Worm (Caenorhabditis elegans) whole organism, L1 larva: ENCODE data around the gene K10C8.4.

ENCODE experiments used
- ceh-82 ChIP-seq, 3 experiments: fragments of 150-350 bp in 1 of 3; sonication (generic microtip) in 2 of 3; optimal IDR thresholded peaks; 2 replicates each; lab custom pipeline; 2014 to 2017; ENCODE audit warnings: missing biosample characterization in 3 of 3, missing genetic modification characterization in 3 of 3
- lin-15B ChIP-seq: fragments of 150-350 bp; sonication (generic microtip); optimal IDR thresholded peaks from 3 replicates; lab custom pipeline; 2014; ENCODE audit warnings: missing biosample characterization, missing genetic modification characterization
- lin-35 ChIP-seq, 2 experiments: fragments of 150-350 bp; optimal IDR thresholded peaks; 2 replicates each; lab custom pipeline; 2014; ENCODE audit warnings: missing biosample characterization in 2 of 2, missing genetic modification characterization in 2 of 2, missing genetic modification reagents in 2 of 2
- mdl-1 ChIP-seq, 2 experiments: fragments of 150-350 bp; optimal IDR thresholded peaks; 2 replicates each; lab custom pipeline; 2014 to 2017; ENCODE audit warnings: missing biosample characterization in 2 of 2, missing genetic modification characterization in 2 of 2, inconsistent platforms in 1 of 2
- nhr-11 ChIP-seq: fragments of 150-350 bp; optimal IDR thresholded peaks from 2 replicates; lab custom pipeline; 2014; ENCODE audit warnings: missing biosample characterization, missing genetic modification characterization
- nhr-237 ChIP-seq: fragments of 150-350 bp; optimal IDR thresholded peaks from 2 replicates; lab custom pipeline; 2014; ENCODE audit warnings: missing biosample characterization, missing genetic modification characterization
- snpc-4 ChIP-seq: fragments of 150-350 bp; optimal IDR thresholded peaks from 2 replicates; lab custom pipeline; 2014; ENCODE audit warnings: missing biosample characterization, missing genetic modification characterization
- snu-23 ChIP-seq: sonication (generic microtip); optimal IDR thresholded peaks from 2 replicates; lab custom pipeline; 2016; ENCODE audit warnings: missing genetic modification characterization, missing compliant biosample characterization
- sup-37 ChIP-seq: fragments of 200-800 bp; sonication (Bioruptor generic); optimal IDR thresholded peaks from 2 replicates; lab custom pipeline; 2018; ENCODE audit warnings: mild to moderate bottlenecking, missing genetic modification characterization, missing compliant biosample characterization
- zag-1 ChIP-seq: fragments of 150-350 bp; optimal IDR thresholded peaks from 2 replicates; lab custom pipeline; 2014; ENCODE audit warnings: missing biosample characterization, missing genetic modification characterization
- zip-4 ChIP-seq: fragments of 200-800 bp; sonication (Bioruptor generic); optimal IDR thresholded peaks from 2 replicates; lab custom pipeline; 2018; ENCODE audit warnings: mild to moderate bottlenecking, missing genetic modification characterization, moderate library complexity, missing compliant biosample characterization
- ztf-11 ChIP-seq, 2 experiments: sonication (generic microtip); optimal IDR thresholded peaks; 2 replicates each; lab custom pipeline; 2016 to 2017; ENCODE audit warnings: missing genetic modification characterization in 2 of 2, missing biosample characterization in 1 of 2, missing compliant biosample characterization in 1 of 2

DNA sequence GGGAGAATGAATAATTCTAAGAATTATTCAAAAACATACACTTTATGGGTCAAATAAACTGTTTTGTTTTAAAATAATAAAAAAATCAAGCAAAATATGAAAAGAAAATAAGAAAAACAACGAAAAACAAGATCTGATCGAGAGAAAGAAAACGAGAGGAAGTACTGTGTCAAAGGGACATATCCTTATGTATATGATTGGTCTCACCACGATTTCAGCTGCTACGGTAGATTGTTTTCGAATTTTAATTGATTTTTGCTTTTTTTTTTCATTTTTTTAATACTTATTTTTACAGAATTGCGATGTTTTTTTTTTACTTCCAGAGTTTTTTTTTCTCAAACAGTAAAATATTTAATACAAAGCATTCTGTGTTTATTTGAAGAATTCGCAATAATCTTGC, 722 bp downstream of the K10C8.4 start:
- TF ChIP-seq snpc-4 (tag; lab: Kevin White, UChicago) (no peak), snu-23 (GFP tag; lab: Kevin White, UChicago) (no peak), nhr-11 (tag; lab: Kevin White, UChicago) (no peak), mdl-1 (tag; optimal IDR thresholded peaks at IDR 0.05; lab: Kevin White, UChicago) (no peak), nhr-237 (no peak), ztf-11 (tag; optimal IDR thresholded peaks at IDR 0.05; lab: Kevin White, UChicago) (no peak), zag-1 (tag; lab: Kevin White, UChicago) (no peak), ceh-82 (tag; optimal IDR thresholded peaks at IDR 0.05; lab: Kevin White, UChicago) (no peak), lin-35 (GFP tag; optimal IDR thresholded peaks at IDR 0.05; lab: Kevin White, UChicago) (no peak), lin-15B (tag; lab: Kevin White, UChicago) (no peak), zip-4 (GFP tag; lab: Kevin White, UChicago) (no peak), sup-37 (GFP tag; lab: Kevin White, UChicago) (no peak)
